ENCODE assay signal across 4 worm cellular contexts in the genomic region with DNA sequence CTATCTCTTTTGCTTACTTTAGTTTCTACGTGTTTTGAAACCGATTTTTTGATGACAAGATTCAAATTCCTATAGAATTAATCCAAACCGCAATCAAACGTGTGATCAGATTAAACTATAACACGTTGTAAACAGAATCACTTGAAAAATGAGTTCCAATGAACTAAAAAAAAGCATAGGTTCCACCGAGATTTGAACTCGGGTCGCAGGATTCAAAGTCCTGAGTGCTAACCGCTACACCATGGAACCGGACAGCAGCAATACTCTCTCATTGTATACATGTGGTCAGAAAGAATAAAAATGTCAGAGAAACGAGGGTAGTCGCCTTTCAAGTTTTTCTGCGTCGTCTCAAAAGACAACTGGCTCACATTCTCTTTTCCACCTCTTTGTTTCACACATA.
TF ChIP-seq lines count a peak whose summit lies in the region.

No protein-coding gene starts in this region.

TF ChIP-seq in whole organism, L2 larva, 48 proteins besides CTCF, POLR2A, EP300 and RAD21 (continues in another document):
- TF ChIP-seq sem-4 (tag; optimal IDR thresholded peaks at IDR 0.05; lab: Kevin White, UChicago) (peak; percentile 25), crh-2 (tag; optimal IDR thresholded peaks at IDR 0.05; lab: Kevin White, UChicago) (peak; percentile 62), elt-3 (tag; optimal IDR thresholded peaks at IDR 0.05; lab: Kevin White, UChicago) (no peak), C34F6.9 (tag; optimal IDR thresholded peaks at IDR 0.05; lab: Kevin White, UChicago) (peak; percentile 5), sma-9 (GFP tag; optimal IDR thresholded peaks at IDR 0.05; lab: Kevin White, UChicago) (peak; percentile 60), sma-9 (tag; optimal IDR thresholded peaks at IDR 0.05; lab: Kevin White, UChicago) (no peak), peb-1 (tag; optimal IDR thresholded peaks at IDR 0.05; lab: Kevin White, UChicago) (no peak), ztf-1 (GFP tag; conservative IDR thresholded peaks at IDR 0.05; lab: Robert Waterston, UW) (no peak), blmp-1 (tag; optimal IDR thresholded peaks at IDR 0.05; lab: Kevin White, UChicago; ENCODE audit: insufficient read depth) (no peak), nhr-6 (tag; optimal IDR thresholded peaks at IDR 0.05; lab: Kevin White, UChicago) (peak; percentile 63), fos-1 (tag; optimal IDR thresholded peaks at IDR 0.05; lab: Kevin White, UChicago) (peak; percentile 42), egl-27 (tag; optimal IDR thresholded peaks at IDR 0.05; lab: Kevin White, UChicago) (peak; percentile 25), Y55F3AM.14 (GFP tag; optimal IDR thresholded peaks at IDR 0.05; lab: Kevin White, UChicago) (peak; percentile 66), nhr-21 (tag; optimal IDR thresholded peaks at IDR 0.05; lab: Kevin White, UChicago) (peak; percentile 49), snpc-4 (tag; optimal IDR thresholded peaks at IDR 0.05; lab: Kevin White, UChicago) (no peak), zag-1 (tag; optimal IDR thresholded peaks at IDR 0.05; lab: Kevin White, UChicago) (no peak), elt-1 (tag; optimal IDR thresholded peaks at IDR 0.05; lab: Kevin White, UChicago) (no peak), mdl-1 (tag; optimal IDR thresholded peaks at IDR 0.05; lab: Kevin White, UChicago) (no peak), nhr-25 (tag; optimal IDR thresholded peaks at IDR 0.05; lab: Kevin White, UChicago) (peak; percentile 15), mab-5 (tag; optimal IDR thresholded peaks at IDR 0.05; lab: Kevin White, UChicago) (peak; percentile 9), nhr-129 (tag; optimal IDR thresholded peaks at IDR 0.05; lab: Kevin White, UChicago) (peak; percentile 77), mbf-1 (tag; optimal IDR thresholded peaks at IDR 0.05; lab: Kevin White, UChicago) (no peak)

TF ChIP-seq in whole organism, L4 larva, 104 proteins besides CTCF, POLR2A, EP300 and RAD21 (continues in another document):
- no peak for TF ChIP-seq aly-2 (tag; optimal IDR thresholded peaks at IDR 0.05; lab: Kevin White, UChicago)
- no peak for TF ChIP-seq nhr-6 (tag; optimal IDR thresholded peaks at IDR 0.05; lab: Kevin White, UChicago)
- no peak for TF ChIP-seq aha-1 (tag; lab: Kevin White, UChicago)
- TF ChIP-seq pha-4 (GFP tag; IDR thresholded peaks at IDR 0.05; lab: Robert Waterston, UW): peak; percentile 93
- no peak for TF ChIP-seq pha-4 (tag; optimal IDR thresholded peaks at IDR 0.05; lab: Kevin White, UChicago)
- TF ChIP-seq jun-1 (tag; optimal IDR thresholded peaks at IDR 0.05; lab: Kevin White, UChicago): no peak
- peak; percentile 62; the same call in 1 of the 2 replicates for TF ChIP-seq F26F4.8 (GFP tag; conservative IDR thresholded peaks at IDR 0.05; lab: Robert Waterston, UW)
- TF ChIP-seq spr-1 (tag; optimal IDR thresholded peaks at IDR 0.05; lab: Kevin White, UChicago): peak; percentile 53
- peak; percentile 89 for TF ChIP-seq D1046.2 (GFP tag; IDR thresholded peaks at IDR 0.05; lab: Robert Waterston, UW)
- TF ChIP-seq nhr-10 (tag; optimal IDR thresholded peaks at IDR 0.05; lab: Kevin White, UChicago): no peak
- TF ChIP-seq madf-5 (GFP tag; IDR thresholded peaks at IDR 0.05; lab: Robert Waterston, UW): peak; percentile 65 to 95; a peak in 3 of 4 replicates
- peak in 1 of 2 experiments; percentile 0 for TF ChIP-seq mdl-1 (tag; optimal IDR thresholded peaks at IDR 0.05; lab: Kevin White, UChicago)
- no peak for TF ChIP-seq ztf-11 (tag; optimal IDR thresholded peaks at IDR 0.05; lab: Kevin White, UChicago)
- TF ChIP-seq daf-19 (GFP tag; conservative IDR thresholded peaks at IDR 0.05; lab: Robert Waterston, UW): no peak
- TF ChIP-seq lin-38 (GFP tag; IDR thresholded peaks at IDR 0.05; lab: Robert Waterston, UW): peak; percentile 78
- peak; percentile 47 for TF ChIP-seq nhr-77 (tag; optimal IDR thresholded peaks at IDR 0.05; lab: Kevin White, UChicago)
- peak; percentile 33; the same call in 1 of the 2 replicates for TF ChIP-seq Y48G9A.11 (GFP tag; IDR thresholded peaks at IDR 0.05; lab: Robert Waterston, UW)
- TF ChIP-seq lin-15B (tag; optimal IDR thresholded peaks at IDR 0.05; lab: Kevin White, UChicago): no peak
- TF ChIP-seq T20F7.1 (GFP tag; optimal IDR thresholded peaks at IDR 0.05; lab: Kevin White, UChicago): peak; percentile 50
- TF ChIP-seq F37D6.2 (tag; optimal IDR thresholded peaks at IDR 0.05; lab: Kevin White, UChicago): peak; percentile 41
- TF ChIP-seq cey-2 (tag; optimal IDR thresholded peaks at IDR 0.05; lab: Kevin White, UChicago; ENCODE audit: borderline replicate concordance, insufficient read depth): no peak
- peak; percentile 58 for TF ChIP-seq ceh-20 (GFP tag; IDR thresholded peaks at IDR 0.05; lab: Robert Waterston, UW)

TF ChIP-seq in whole organism, late embryonic, 69 proteins besides CTCF, POLR2A, EP300 and RAD21 (continues in another document):
- TF ChIP-seq odd-2 (tag; optimal IDR thresholded peaks at IDR 0.05; lab: Kevin White, UChicago) (no peak), hlh-6 (tag; optimal IDR thresholded peaks at IDR 0.05; lab: Kevin White, UChicago) (no peak), ceh-22 (tag; optimal IDR thresholded peaks at IDR 0.05; lab: Kevin White, UChicago) (no peak), rnt-1 (tag; optimal IDR thresholded peaks at IDR 0.05; lab: Kevin White, UChicago) (no peak), syd-9 (tag; optimal IDR thresholded peaks at IDR 0.05; lab: Kevin White, UChicago) (no peak), elt-2 (tag; optimal IDR thresholded peaks at IDR 0.05; lab: Kevin White, UChicago) (peak; percentile 27), dve-1 (tag; optimal IDR thresholded peaks at IDR 0.05; lab: Kevin White, UChicago) (no peak), unc-55 (GFP tag; optimal IDR thresholded peaks at IDR 0.05; lab: Kevin White, UChicago) (no peak), pha-4 (tag; optimal IDR thresholded peaks at IDR 0.05; lab: Kevin White, UChicago) (no peak), ztf-16 (tag; optimal IDR thresholded peaks at IDR 0.05; lab: Kevin White, UChicago) (peak; percentile 4), ceh-18 (tag; optimal IDR thresholded peaks at IDR 0.05; lab: Kevin White, UChicago) (peak; percentile 19), ahr-1 (tag; optimal IDR thresholded peaks at IDR 0.05; lab: Kevin White, UChicago) (no peak), K09A11.1 (tag; optimal IDR thresholded peaks at IDR 0.05; lab: Kevin White, UChicago; ENCODE audit: insufficient read depth) (no peak), T23F11.4 (GFP tag; optimal IDR thresholded peaks at IDR 0.05; lab: Kevin White, UChicago) (peak; percentile 14), hlh-13 (GFP tag; optimal IDR thresholded peaks at IDR 0.05; lab: Kevin White, UChicago) (no peak), hlh-15 (tag; optimal IDR thresholded peaks at IDR 0.05; lab: Kevin White, UChicago) (no peak), npax-4 (tag; optimal IDR thresholded peaks at IDR 0.05; lab: Kevin White, UChicago) (no peak), sdc-2 (tag; optimal IDR thresholded peaks at IDR 0.05; lab: Kevin White, UChicago) (peak; percentile 45), dmd-4 (tag; optimal IDR thresholded peaks at IDR 0.05; lab: Kevin White, UChicago; ENCODE audit: borderline replicate concordance) (no peak), madf-2 (tag; optimal IDR thresholded peaks at IDR 0.05; lab: Kevin White, UChicago) (peak; percentile 3), ceh-19 (GFP tag; optimal IDR thresholded peaks at IDR 0.05; lab: Kevin White, UChicago) (no peak), hlh-8 (tag; optimal IDR thresholded peaks at IDR 0.05; lab: Kevin White, UChicago) (no peak), fax-1 (tag; optimal IDR thresholded peaks at IDR 0.05; lab: Kevin White, UChicago) (peak; percentile 13), ceh-31 (tag; optimal IDR thresholded peaks at IDR 0.05; lab: Kevin White, UChicago) (no peak), fkh-10 (GFP tag; optimal IDR thresholded peaks at IDR 0.05; lab: Kevin White, UChicago) (no peak)

TF ChIP-seq in whole organism, mixed stage, embryonic, 35 proteins besides CTCF, POLR2A, EP300 and RAD21 (continues in another document):
- TF ChIP-seq nhr-76 (tag; optimal IDR thresholded peaks at IDR 0.05; lab: Kevin White, UChicago) (no peak), nhr-28 (tag; optimal IDR thresholded peaks at IDR 0.05; lab: Kevin White, UChicago) (no peak), tbx-8 (GFP tag; optimal IDR thresholded peaks at IDR 0.05; lab: Kevin White, UChicago) (no peak), pha-4 (tag; optimal IDR thresholded peaks at IDR 0.05; lab: Kevin White, UChicago) (no peak), ceh-43 (GFP tag; optimal IDR thresholded peaks at IDR 0.05; lab: Kevin White, UChicago) (no peak), elt-1 (tag; optimal IDR thresholded peaks at IDR 0.05; lab: Kevin White, UChicago; ENCODE audit: borderline replicate concordance, insufficient read depth) (no peak), cnd-1 (tag; optimal IDR thresholded peaks at IDR 0.05; lab: Kevin White, UChicago) (peak; percentile 41), mls-2 (tag; optimal IDR thresholded peaks at IDR 0.05; lab: Kevin White, UChicago) (no peak), blmp-1 (tag; optimal IDR thresholded peaks at IDR 0.05; lab: Kevin White, UChicago) (no peak), nhr-2 (tag; optimal IDR thresholded peaks at IDR 0.05; lab: Kevin White, UChicago) (no peak), nhr-12 (tag; optimal IDR thresholded peaks at IDR 0.05; lab: Kevin White, UChicago) (no peak), snpc-4 (tag; optimal IDR thresholded peaks at IDR 0.05; lab: Kevin White, UChicago) (no peak), bed-3 (GFP tag; optimal IDR thresholded peaks at IDR 0.05; lab: Kevin White, UChicago) (peak; percentile 39), drap-1 (GFP tag; optimal IDR thresholded peaks at IDR 0.05; lab: Kevin White, UChicago) (peak; percentile 60), ceh-39 (tag; optimal IDR thresholded peaks at IDR 0.05; lab: Kevin White, UChicago) (no peak), lin-32 (GFP tag; optimal IDR thresholded peaks at IDR 0.05; lab: Kevin White, UChicago) (peak; percentile 33), mep-1 (tag; optimal IDR thresholded peaks at IDR 0.05; lab: Kevin White, UChicago) (no peak), lsy-2 (tag; optimal IDR thresholded peaks at IDR 0.05; lab: Kevin White, UChicago) (no peak), unc-62 (GFP tag; optimal IDR thresholded peaks at IDR 0.05; lab: Kevin White, UChicago) (no peak), nhr-237 (tag; optimal IDR thresholded peaks at IDR 0.05; lab: Kevin White, UChicago) (no peak), mab-5 (tag; optimal IDR thresholded peaks at IDR 0.05; lab: Kevin White, UChicago) (no peak), ces-1 (GFP tag; optimal IDR thresholded peaks at IDR 0.05; lab: Kevin White, UChicago) (no peak), ztf-11 (tag; optimal IDR thresholded peaks at IDR 0.05; lab: Kevin White, UChicago) (no peak), elt-3 (tag; optimal IDR thresholded peaks at IDR 0.05; lab: Kevin White, UChicago) (no peak), unc-39 (tag; optimal IDR thresholded peaks at IDR 0.05; lab: Kevin White, UChicago) (no peak), flh-1 (GFP tag; optimal IDR thresholded peaks at IDR 0.05; lab: Kevin White, UChicago) (no peak), M03D4.4 (tag; optimal IDR thresholded peaks at IDR 0.05; lab: Kevin White, UChicago) (peak; percentile 18), unc-120 (tag; optimal IDR thresholded peaks at IDR 0.05; lab: Kevin White, UChicago; ENCODE audit: poor library complexity, severe bottlenecking) (peak; percentile 11), sptf-1 (tag; optimal IDR thresholded peaks at IDR 0.05; lab: Kevin White, UChicago) (peak; percentile 60)
